Fruit fly (Drosophila melanogaster) whole organism, embryonic: Measurements from ENCODE around the gene Cnot4.
A peak's percentile ranks its signal among the peaks of the same experiment; 100 is the strongest.

Experiments
- BEAF-32 ChIP-seq: fragments of 200-800 bp; sonication (Bioruptor generic); optimal IDR thresholded peaks from 3 replicates; lab custom pipeline; 2017; ENCODE audit warnings: missing biosample characterization, missing genetic modification characterization, mild to moderate bottlenecking, moderate library complexity, missing genetic modification reagents
- CG10366 ChIP-seq: fragments of 200-800 bp; sonication (Bioruptor generic); IDR thresholded peaks from 2 replicates; pipeline ENCODE4 v1.3.6; 2022; ENCODE audit warnings: missing biosample characterization, missing genetic modification characterization
- CG13624 ChIP-seq: fragments of 200-800 bp; sonication (Bioruptor generic); optimal IDR thresholded peaks from 2 replicates; lab custom pipeline; 2016; ENCODE audit warnings: missing biosample characterization, missing genetic modification characterization
- CG14710 ChIP-seq: fragments of 200-800 bp; sonication (Bioruptor generic); optimal IDR thresholded peaks from 3 replicates; lab custom pipeline; 2019; ENCODE audit warnings: missing biosample characterization, mild to moderate bottlenecking, missing genetic modification characterization, moderate library complexity
- CG15514 ChIP-seq: fragments of 200-800 bp; sonication (Bioruptor generic); optimal IDR thresholded peaks from 3 replicates; lab custom pipeline; 2017; ENCODE audit warnings: missing biosample characterization, missing genetic modification characterization, mild to moderate bottlenecking, moderate library complexity, missing genetic modification reagents
- CG17829 ChIP-seq: fragments of 200-800 bp; optimal IDR thresholded peaks from 2 replicates; lab custom pipeline; 2019; ENCODE audit warnings: missing biosample characterization, mild to moderate bottlenecking, missing genetic modification characterization, moderate library complexity
- CG17912 ChIP-seq: fragments of 200-800 bp; sonication (Bioruptor generic); optimal IDR thresholded peaks from 2 replicates; lab custom pipeline; 2018; ENCODE audit warnings: missing biosample characterization, mild to moderate bottlenecking, missing genetic modification characterization
- CG18764 ChIP-seq: fragments of 200-800 bp; sonication (Bioruptor generic); optimal IDR thresholded peaks from 3 replicates; lab custom pipeline; 2016; ENCODE audit warnings: missing biosample characterization, missing genetic modification characterization
- CG2116 ChIP-seq: fragments of 200-800 bp; sonication (Bioruptor generic); optimal IDR thresholded peaks from 3 replicates; lab custom pipeline; 2018; ENCODE audit warnings: missing biosample characterization, mild to moderate bottlenecking, missing genetic modification characterization
- CG34376 ChIP-seq: fragments of 200-800 bp; sonication (Bioruptor generic); optimal IDR thresholded peaks from 2 replicates; lab custom pipeline; 2018; ENCODE audit warnings: missing biosample characterization, mild to moderate bottlenecking, missing genetic modification characterization
- CG42726 ChIP-seq: fragments of 200-800 bp; sonication (Bioruptor generic); IDR thresholded peaks from 2 replicates; pipeline ENCODE4 v1.3.6; 2022; ENCODE audit warnings: missing biosample characterization, missing genetic modification characterization; ENCODE audit not compliant: partially characterized antibody
- CG5953 ChIP-seq: fragments of 200-800 bp; sonication (Bioruptor generic); IDR thresholded peaks from 2 replicates; pipeline ENCODE4 v1.3.6; 2022; ENCODE audit warnings: missing biosample characterization, missing genetic modification characterization
- CG8290 ChIP-seq, 3 experiments: fragments of 200-800 bp; sonication (Bioruptor generic); optimal IDR thresholded peaks; 2 replicates each; lab custom pipeline; 2016 to 2019; ENCODE audit warnings: missing biosample characterization in 3 of 3, missing genetic modification characterization in 3 of 3, mild to moderate bottlenecking in 2 of 3, moderate library complexity in 1 of 3
- CG8388 ChIP-seq: fragments of 200-800 bp; sonication (Bioruptor generic); optimal IDR thresholded peaks from 2 replicates; lab custom pipeline; 2019; ENCODE audit warnings: missing biosample characterization, mild to moderate bottlenecking, missing genetic modification characterization, moderate library complexity
- CG8478 ChIP-seq: fragments of >200 bp; optimal IDR thresholded peaks from 2 replicates; lab custom pipeline; 2018
- CkIIα-i1 ChIP-seq: fragments of 200-800 bp; sonication (Bioruptor generic); IDR thresholded peaks from 2 replicates; pipeline ENCODE4 v1.3.6; 2022; ENCODE audit warnings: missing biosample characterization, missing genetic modification characterization
- Doc2 ChIP-seq: fragments of 200-800 bp; sonication (Bioruptor generic); IDR thresholded peaks from 2 replicates; pipeline ENCODE4 v1.3.6; 2022; ENCODE audit warnings: missing biosample characterization, missing genetic modification characterization
- E2f1 ChIP-seq: fragments of 200-800 bp; sonication (Bioruptor generic); IDR thresholded peaks from 2 replicates; pipeline ENCODE4 v1.3.6; 2022; ENCODE audit warnings: missing biosample characterization, missing genetic modification characterization
- Fer2 ChIP-seq: fragments of 200-800 bp; sonication (Bioruptor generic); optimal IDR thresholded peaks from 2 replicates; lab custom pipeline; 2018; ENCODE audit warnings: missing biosample characterization, mild to moderate bottlenecking, missing genetic modification characterization, moderate library complexity
- Gsc ChIP-seq: fragments of 200-800 bp; sonication (Bioruptor generic); IDR thresholded peaks from 2 replicates; pipeline ENCODE4 v1.3.6; 2022; ENCODE audit warnings: missing biosample characterization, missing genetic modification characterization
- H2.0 ChIP-seq: fragments of 200-800 bp; sonication (Bioruptor generic); IDR thresholded peaks from 2 replicates; pipeline ENCODE4 v1.3.6; 2022; ENCODE audit warnings: missing biosample characterization, missing genetic modification characterization
- Hey ChIP-seq: fragments of 200-800 bp; sonication (Bioruptor generic); optimal IDR thresholded peaks from 3 replicates; lab custom pipeline; 2018; ENCODE audit warnings: missing biosample characterization, mild to moderate bottlenecking, missing genetic modification characterization
- Hr78 ChIP-seq, 2 experiments: fragments of 200-800 bp in 1 of 2; fragments of >200 bp in 1 of 2; sonication (Bioruptor generic) in 1 of 2; optimal IDR thresholded peaks; 2 replicates each; lab custom pipeline; 2017 to 2019; ENCODE audit warnings: missing biosample characterization in 2 of 2, missing genetic modification characterization in 2 of 2, mild to moderate bottlenecking in 1 of 2, moderate library complexity in 1 of 2
- MESR4 ChIP-seq: fragments of 200-800 bp; sonication (Bioruptor generic); optimal IDR thresholded peaks from 2 replicates; lab custom pipeline; 2018; ENCODE audit warnings: missing biosample characterization, mild to moderate bottlenecking, missing genetic modification characterization, moderate library complexity
- NFAT ChIP-seq: fragments of 200-800 bp; sonication (Bioruptor generic); IDR thresholded peaks from 2 replicates; pipeline ENCODE4 v1.3.6; 2022; ENCODE audit warnings: missing biosample characterization, missing genetic modification characterization
- Rx ChIP-seq: fragments of 200-800 bp; sonication (Bioruptor generic); IDR thresholded peaks from 2 replicates; pipeline ENCODE4 v1.3.6; 2022; ENCODE audit warnings: missing biosample characterization, missing genetic modification characterization
- Side ChIP-seq: fragments of 200-800 bp; sonication (Bioruptor generic); optimal IDR thresholded peaks from 2 replicates; lab custom pipeline; 2016; ENCODE audit warnings: missing biosample characterization, missing genetic modification characterization
- Sin3A ChIP-seq: fragments of >200 bp; optimal IDR thresholded peaks from 2 replicates; lab custom pipeline; 2018
- Usf ChIP-seq: fragments of 200-800 bp; sonication (Bioruptor generic); optimal IDR thresholded peaks from 2 replicates; lab custom pipeline; 2017; ENCODE audit warnings: missing genotype, missing biosample characterization, missing genetic modification characterization
- YL-1 ChIP-seq: fragments of 200-800 bp; sonication (Bioruptor generic); optimal IDR thresholded peaks from 3 replicates; lab custom pipeline; 2017; ENCODE audit warnings: missing biosample characterization, mild to moderate bottlenecking, missing genetic modification characterization
- ap ChIP-seq: fragments of 200-800 bp; sonication (Bioruptor generic); IDR thresholded peaks from 2 replicates; pipeline ENCODE4 v1.3.6; 2022; ENCODE audit warnings: missing biosample characterization, missing genetic modification characterization
- ato ChIP-seq: fragments of 200-800 bp; sonication (Bioruptor generic); IDR thresholded peaks from 2 replicates; pipeline ENCODE4 v1.3.6; 2022; ENCODE audit warnings: missing biosample characterization, missing genetic modification characterization; ENCODE audit not compliant: partially characterized antibody
- bab2 ChIP-seq: fragments of 200-800 bp; sonication (Bioruptor generic); optimal IDR thresholded peaks from 2 replicates; lab custom pipeline; 2016; ENCODE audit warnings: missing biosample characterization, missing genetic modification characterization
- bowl ChIP-seq: fragments of 200-800 bp; sonication (Bioruptor generic); IDR thresholded peaks from 2 replicates; pipeline ENCODE4 v1.3.6; 2022; ENCODE audit warnings: missing biosample characterization, missing genetic modification characterization
- br ChIP-seq: fragments of >200 bp; optimal IDR thresholded peaks from 2 replicates; lab custom pipeline; 2017
- caup ChIP-seq: fragments of 200-800 bp; sonication (Bioruptor generic); optimal IDR thresholded peaks from 3 replicates; lab custom pipeline; 2017; ENCODE audit warnings: missing biosample characterization, mild to moderate bottlenecking, missing genetic modification characterization, moderate library complexity; ENCODE audit not compliant: severe bottlenecking
- chinmo ChIP-seq: fragments of 200-800 bp; sonication (Bioruptor generic); IDR thresholded peaks from 4 replicates; pipeline ENCODE4 v1.3.6; 2022; ENCODE audit warnings: missing biosample characterization, missing genetic modification characterization; ENCODE audit not compliant: partially characterized antibody
- crc ChIP-seq: fragments of 200-800 bp; sonication (Bioruptor generic); optimal IDR thresholded peaks from 2 replicates; lab custom pipeline; 2016; ENCODE audit warnings: missing biosample characterization, missing genetic modification characterization
- gce ChIP-seq: fragments of 200-800 bp; sonication (Bioruptor generic); IDR thresholded peaks from 3 replicates; pipeline ENCODE4 v1.3.6; 2022; ENCODE audit warnings: missing biosample characterization, missing genetic modification characterization
- her ChIP-seq: fragments of 200-800 bp; sonication (Bioruptor generic); optimal IDR thresholded peaks from 2 replicates; lab custom pipeline; 2016; ENCODE audit warnings: missing biosample characterization, missing genetic modification characterization
- hth ChIP-seq: fragments of >200 bp; optimal IDR thresholded peaks from 2 replicates; lab custom pipeline; 2017; ENCODE audit warnings: inconsistent platforms
- insv ChIP-seq, 2 experiments: fragments of 200-800 bp; sonication (Bioruptor generic); optimal IDR thresholded peaks; 3 replicates each; lab custom pipeline; 2016 to 2018; ENCODE audit warnings: missing biosample characterization in 2 of 2, missing genetic modification characterization in 2 of 2
- jumu ChIP-seq: fragments of 200-800 bp; sonication (Bioruptor generic); optimal IDR thresholded peaks from 3 replicates; lab custom pipeline; 2016; ENCODE audit warnings: missing biosample characterization, missing genetic modification characterization
- nmo ChIP-seq: fragments of 200-800 bp; sonication (Bioruptor generic); optimal IDR thresholded peaks from 2 replicates; lab custom pipeline; 2018; ENCODE audit warnings: missing biosample characterization, mild to moderate bottlenecking, missing genetic modification characterization, moderate library complexity
- pfk ChIP-seq: fragments of 200-800 bp; sonication (Bioruptor generic); optimal IDR thresholded peaks from 2 replicates; lab custom pipeline; 2018; ENCODE audit warnings: missing biosample characterization, mild to moderate bottlenecking, missing genetic modification characterization, moderate library complexity
- prd ChIP-seq, 3 experiments: fragments of >200 bp in 2 of 3; fragments of 200-800 bp in 1 of 3; sonication (Bioruptor generic) in 1 of 3; optimal IDR thresholded peaks in 2 of 3; IDR thresholded peaks in 1 of 3; 2 replicates in 2 of 3; 3 replicates in 1 of 3; pipeline versions ENCODE4 v1.3.6 to Lab custom; 2017 to 2022; ENCODE audit warnings: missing biosample characterization in 1 of 3, missing genetic modification characterization in 1 of 3
- rib ChIP-seq: fragments of 200-800 bp; sonication (Bioruptor generic); IDR thresholded peaks from 2 replicates; pipeline ENCODE4 v1.3.6; 2022; ENCODE audit warnings: missing biosample characterization, missing genetic modification characterization
- row ChIP-seq: fragments of 200-800 bp; sonication (Bioruptor generic); IDR thresholded peaks from 3 replicates; pipeline ENCODE4 v1.3.6; 2022; ENCODE audit warnings: missing biosample characterization, missing genetic modification characterization
- salm ChIP-seq: fragments of 200-800 bp; sonication (Bioruptor generic); optimal IDR thresholded peaks from 2 replicates; lab custom pipeline; 2018; ENCODE audit warnings: missing biosample characterization, mild to moderate bottlenecking, missing genetic modification characterization
- sens ChIP-seq: fragments of 200-800 bp; sonication (Bioruptor generic); peaks from one replicate; lab custom pipeline; 2016; ENCODE audit warnings: missing biosample characterization, missing genetic modification characterization
- tgo ChIP-seq: fragments of 200-800 bp; sonication (Bioruptor generic); IDR thresholded peaks from 3 replicates; pipeline ENCODE4 v1.3.6; 2022; ENCODE audit warnings: missing biosample characterization, missing genetic modification characterization
- ttk ChIP-seq: fragments of 200-800 bp; sonication (Bioruptor generic); IDR thresholded peaks from 2 replicates; pipeline ENCODE4 v2.1.2; 2022; ENCODE audit warnings: missing biosample characterization, missing genetic modification characterization

Gene Cnot4

dm6 chr2L:10439174-10439573, 42.7 kb downstream of the Cnot4 start, which contains the start of gene Nse4 (continued):
- TF ChIP-seq CG34376 (no peak), jumu (no peak), BEAF-32 (peak; percentile 65), tgo (GFP tag; lab: Robert Waterston, UW) (no peak), CG8290 (GFP tag; optimal IDR thresholded peaks at IDR 0.05; lab: Kevin White, UChicago) (peak; percentile 38), CG8290 (tag; optimal IDR thresholded peaks at IDR 0.05; lab: Kevin White, UChicago) (no peak), Hr78 (GFP tag; optimal IDR thresholded peaks at IDR 0.05; lab: Kevin White, UChicago) (no peak), br (lab: Kevin White, UChicago) (no peak), pfk (GFP tag; lab: Kevin White, UChicago) (peak; percentile 70), hth (lab: Kevin White, UChicago) (no peak), gce (GFP tag; lab: Robert Waterston, UW) (no peak), CG10366 (no peak), Usf (GFP tag; lab: Kevin White, UChicago) (no peak), CG42726 (no peak), Gsc (no peak), Fer2 (tag; lab: Kevin White, UChicago) (no peak), CG18764 (GFP tag; lab: Kevin White, UChicago) (no peak), prd (optimal IDR thresholded peaks at IDR 0.05; lab: Kevin White, UChicago) (no peak), prd (GFP tag; IDR thresholded peaks at IDR 0.05; lab: Robert Waterston, UW) (no peak), bab2 (GFP tag; lab: Kevin White, UChicago) (no peak), ato (peak; percentile 95), CG2116 (GFP tag; lab: Kevin White, UChicago) (peak; percentile 69), Rx (GFP tag; lab: Robert Waterston, UW) (no peak), NFAT (no peak), chinmo (GFP tag; lab: Robert Waterston, UW) (peak; percentile 85; the same call in 2 of the 4 replicates), CG15514 (GFP tag; lab: Kevin White, UChicago) (peak; percentile 25), bowl (GFP tag; lab: Robert Waterston, UW) (no peak), CkIIα-i1 (no peak), H2.0 (GFP tag; lab: Robert Waterston, UW) (no peak), row (GFP tag; lab: Robert Waterston, UW) (peak; percentile 40; the same call in 1 of the 3 replicates), CG8478 (lab: Kevin White, UChicago) (no peak), CG8388 (no peak), Sin3A (lab: Kevin White, UChicago) (no peak), CG14710 (tag; lab: Kevin White, UChicago) (peak; percentile 34), crc (GFP tag; lab: Kevin White, UChicago) (no peak), ttk (no peak), rib (no peak), CG17829 (tag; lab: Kevin White, UChicago) (peak; percentile 10), her (no peak), CG17912 (no peak), ap (GFP tag; lab: Robert Waterston, UW) (no peak), salm (tag; lab: Kevin White, UChicago) (no peak), Side (no peak), sens (GFP tag; lab: Kevin White, UChicago) (peak; percentile 75), E2f1 (GFP tag; lab: Robert Waterston, UW) (no peak), YL-1 (no peak), caup (GFP tag; lab: Kevin White, UChicago) (no peak), CG13624 (no peak), Hey (tag; lab: Kevin White, UChicago) (no peak), CG5953 (GFP tag; lab: Robert Waterston, UW) (no peak), insv (GFP tag; optimal IDR thresholded peaks at IDR 0.05; lab: Kevin White, UChicago) (no peak), MESR4 (GFP tag; lab: Kevin White, UChicago) (peak; percentile 16), Doc2 (GFP tag; lab: Robert Waterston, UW) (no peak), nmo (GFP tag; lab: Kevin White, UChicago) (peak; percentile 15)
